Fruit fly (Drosophila melanogaster) whole organism, wandering third instar larva: ENCODE data around the gene Creld.

Source experiments
- Dfd ChIP-seq: fragments of >200 bp; optimal IDR thresholded peaks from 2 replicates; lab custom pipeline; 2017; ENCODE audit warnings: missing biosample characterization, missing genetic modification characterization
- Hnf4 ChIP-seq: fragments of 200-800 bp; sonication (Bioruptor generic); optimal IDR thresholded peaks from 2 replicates; lab custom pipeline; 2016; ENCODE audit warnings: missing biosample characterization, mild to moderate bottlenecking, missing genetic modification characterization
- Vsx2 ChIP-seq: fragments of 200-300, 225-300 bp; sonication (Bioruptor generic); optimal IDR thresholded peaks from 2 replicates; lab custom pipeline; 2018; ENCODE audit warnings: missing biosample characterization, missing genetic modification characterization; ENCODE audit not compliant: partially characterized antibody
- dsf ChIP-seq: sonication (Bioruptor generic); optimal IDR thresholded peaks from 2 replicates; lab custom pipeline; 2016; ENCODE audit warnings: missing biosample characterization, missing genetic modification characterization, borderline replicate concordance
- pan ChIP-seq: fragments of >200 bp; optimal IDR thresholded peaks from 2 replicates; lab custom pipeline; 2017
- psq ChIP-seq: fragments of 200-800 bp; sonication (Bioruptor generic); optimal IDR thresholded peaks from 3 replicates; lab custom pipeline; 2017; ENCODE audit warnings: missing biosample characterization, mild to moderate bottlenecking, missing genetic modification characterization, moderate library complexity
- sage ChIP-seq: fragments of 200-800 bp; sonication (Bioruptor generic); optimal IDR thresholded peaks from 2 replicates; lab custom pipeline; 2016; ENCODE audit warnings: missing biosample characterization, mild to moderate bottlenecking, missing genetic modification characterization
- usp ChIP-seq: fragments of >200 bp; optimal IDR thresholded peaks from 2 replicates; lab custom pipeline; 2017; ENCODE audit warnings: missing biosample characterization, missing genetic modification characterization

- TF ChIP-seq Vsx2 (GFP tag; lab: Kevin White, UChicago) (no peak), sage (no peak), Dfd (GFP tag; lab: Kevin White, UChicago) (no peak), Hnf4 (GFP tag; lab: Kevin White, UChicago) (no peak), psq (no peak), pan (lab: Kevin White, UChicago) (no peak), dsf (GFP tag; lab: Kevin White, UChicago) (no peak), usp (GFP tag; lab: Kevin White, UChicago) (no peak)
Observed at dm6 chr2L:107476-108436, 5.6 kb downstream of the Creld start.
